Worm (Caenorhabditis elegans) whole organism, L4 larva: ENCODE data around the gene C29F9.5.

ENCODE experiments used
- F44E2.7 ChIP-seq: fragments of 200-800 bp; sonication (Bioruptor generic); IDR thresholded peaks from 2 replicates; pipeline ENCODE4 v2.1.2; 2022; ENCODE audit warnings: missing genetic modification characterization, missing compliant biosample characterization
- Y5F2A.4 ChIP-seq: fragments of 200-800 bp; sonication (Bioruptor generic); optimal IDR thresholded peaks from 2 replicates; lab custom pipeline; 2018; ENCODE audit warnings: mild to moderate bottlenecking, missing genetic modification characterization, missing compliant biosample characterization
- Y75B8A.6 ChIP-seq: fragments of 200-800 bp; sonication (Bioruptor generic); IDR thresholded peaks from 2 replicates; pipeline ENCODE4 v1.3.6; 2022; ENCODE audit warnings: missing genetic modification reagents, missing genetic modification characterization, missing compliant biosample characterization
- ZK337.2 ChIP-seq: fragments of 200-800 bp; sonication (Bioruptor generic); IDR thresholded peaks from 2 replicates; pipeline ENCODE4 v1.3.6; 2022; ENCODE audit warnings: missing genetic modification reagents, missing genetic modification characterization, missing compliant biosample characterization
- aha-1 ChIP-seq: fragments of 150-350 bp; peaks from one replicate; lab custom pipeline; 2014; ENCODE audit warnings: missing biosample characterization, missing genetic modification characterization
- ama-1 ChIP-seq: fragments of 150-350 bp; optimal IDR thresholded peaks from 2 replicates; lab custom pipeline; 2014; ENCODE audit warnings: inconsistent platforms, mixed read lengths
- ceh-20 ChIP-seq: fragments of 200-800 bp; sonication (Bioruptor generic); IDR thresholded peaks from 2 replicates; pipeline ENCODE4 v1.3.6; 2022; ENCODE audit warnings: missing genetic modification reagents, missing genetic modification characterization, missing compliant biosample characterization
- ces-1 ChIP-seq: fragments of 150-350 bp; sonication (generic microtip); optimal IDR thresholded peaks from 4 replicates; lab custom pipeline; 2014; ENCODE audit warnings: missing biosample characterization, missing genetic modification reagents, missing genetic modification characterization
- daf-12 ChIP-seq: fragments of 150-350 bp; optimal IDR thresholded peaks from 2 replicates; lab custom pipeline; 2014; ENCODE audit warnings: missing biosample characterization, missing genetic modification reagents, missing genetic modification characterization
- daf-16 ChIP-seq, 3 experiments: sonication (generic microtip); optimal IDR thresholded peaks; 2 replicates each; lab custom pipeline; 2016 to 2017; ENCODE audit warnings: missing genetic modification characterization in 3 of 3, missing genetic modification reagents in 3 of 3, mild to moderate bottlenecking in 2 of 3, missing compliant biosample characterization in 2 of 3, missing biosample characterization in 1 of 3, moderate library complexity in 1 of 3
- daf-8 ChIP-seq: fragments of 200-800 bp; sonication (Bioruptor generic); IDR thresholded peaks from 2 replicates; pipeline ENCODE4 v1.3.6; 2022; ENCODE audit warnings: missing genetic modification characterization, missing compliant biosample characterization
- dpl-1 ChIP-seq: fragments of 150-350 bp; optimal IDR thresholded peaks from 2 replicates; lab custom pipeline; 2014; ENCODE audit warnings: missing biosample characterization, missing genetic modification reagents, missing genetic modification characterization
- dve-1 ChIP-seq: sonication (generic microtip); optimal IDR thresholded peaks from 2 replicates; lab custom pipeline; 2017; ENCODE audit warnings: antibody characterized with exemption, mild to moderate bottlenecking, missing genetic modification characterization, missing compliant biosample characterization; ENCODE audit not compliant: insufficient read depth
- egl-27 ChIP-seq: sonication (generic microtip); optimal IDR thresholded peaks from 3 replicates; lab custom pipeline; 2017; ENCODE audit warnings: missing biosample characterization, missing genetic modification reagents, missing genetic modification characterization
- fkh-10 ChIP-seq: fragments of 150-350 bp; optimal IDR thresholded peaks from 2 replicates; lab custom pipeline; 2014; ENCODE audit warnings: missing biosample characterization, missing genetic modification reagents, missing genetic modification characterization
- hlh-11 ChIP-seq: fragments of 200-800 bp; sonication (Bioruptor generic); optimal IDR thresholded peaks from 2 replicates; lab custom pipeline; 2018; ENCODE audit warnings: mild to moderate bottlenecking, missing genetic modification characterization, missing compliant biosample characterization
- hlh-30 ChIP-seq: sonication (generic microtip); optimal IDR thresholded peaks from 2 replicates; lab custom pipeline; 2017; ENCODE audit warnings: antibody characterized with exemption, mild to moderate bottlenecking, missing genetic modification characterization, missing compliant biosample characterization; ENCODE audit not compliant: insufficient read depth
- hmg-1.1 ChIP-seq: fragments of 200-800 bp; sonication (Bioruptor generic); IDR thresholded peaks from 2 replicates; pipeline ENCODE4 v1.3.6; 2022; ENCODE audit warnings: missing genetic modification reagents, missing genetic modification characterization, missing compliant biosample characterization
- jun-1 ChIP-seq: fragments of 150-350 bp; optimal IDR thresholded peaks from 2 replicates; lab custom pipeline; 2014; ENCODE audit warnings: missing biosample characterization, missing genetic modification reagents, missing genetic modification characterization
- lin-1 ChIP-seq: fragments of 200-800 bp; sonication (Bioruptor generic); IDR thresholded peaks from 2 replicates; pipeline ENCODE4 v1.3.6; 2022; ENCODE audit warnings: missing genetic modification reagents, missing genetic modification characterization, missing compliant biosample characterization
- lin-13 ChIP-seq: fragments of 150-350 bp; optimal IDR thresholded peaks from 2 replicates; lab custom pipeline; 2014; ENCODE audit warnings: missing biosample characterization, missing genetic modification reagents, missing genetic modification characterization
- lin-38 ChIP-seq: fragments of 200-800 bp; sonication (Bioruptor generic); IDR thresholded peaks from 2 replicates; pipeline ENCODE4 v1.3.6; 2022; ENCODE audit warnings: missing genetic modification reagents, missing genetic modification characterization, missing compliant biosample characterization
- lin-39 ChIP-seq: fragments of 150-350 bp; optimal IDR thresholded peaks from 2 replicates; lab custom pipeline; 2014; ENCODE audit warnings: missing biosample characterization, missing genetic modification reagents, missing genetic modification characterization
- lir-3 ChIP-seq: sonication (generic microtip); optimal IDR thresholded peaks from 2 replicates; lab custom pipeline; 2016; ENCODE audit warnings: mild to moderate bottlenecking, missing genetic modification characterization, missing compliant biosample characterization
- mdt-29 ChIP-seq: fragments of 200-800 bp; sonication (Bioruptor generic); IDR thresholded peaks from 2 replicates; pipeline ENCODE4 v1.3.6; 2022; ENCODE audit warnings: missing genetic modification reagents, missing genetic modification characterization, missing compliant biosample characterization
- mes-2 ChIP-seq: sonication (generic microtip); optimal IDR thresholded peaks from 2 replicates; lab custom pipeline; 2016; ENCODE audit warnings: missing genotype, mild to moderate bottlenecking, missing genetic modification characterization, missing compliant biosample characterization; ENCODE audit not compliant: poor library complexity, severe bottlenecking
- mxl-2 ChIP-seq: fragments of 200-800 bp; sonication (Bioruptor generic); conservative IDR thresholded peaks from 2 replicates; pipeline ENCODE4 v1.3.6; 2022; ENCODE audit warnings: missing genetic modification reagents, missing genetic modification characterization, missing compliant biosample characterization
- nhr-102 ChIP-seq: sonication (generic microtip); optimal IDR thresholded peaks from 2 replicates; lab custom pipeline; 2016; ENCODE audit warnings: mild to moderate bottlenecking, missing genetic modification characterization, moderate library complexity, missing compliant biosample characterization
- nhr-237 ChIP-seq: sonication (generic microtip); optimal IDR thresholded peaks from 2 replicates; lab custom pipeline; 2017; ENCODE audit warnings: missing biosample characterization, missing genetic modification characterization
- nhr-25 ChIP-seq: sonication (generic microtip); optimal IDR thresholded peaks from 2 replicates; lab custom pipeline; 2017; ENCODE audit warnings: missing genetic modification characterization, mild to moderate bottlenecking, missing compliant biosample characterization, antibody characterized with exemption, moderate library complexity, borderline replicate concordance; ENCODE audit not compliant: insufficient read depth
- nhr-28 ChIP-seq: fragments of 150-350 bp; optimal IDR thresholded peaks from 2 replicates; lab custom pipeline; 2014; ENCODE audit warnings: missing biosample characterization, missing genetic modification characterization
- nhr-6 ChIP-seq: fragments of 150-350 bp; optimal IDR thresholded peaks from 2 replicates; lab custom pipeline; 2014; ENCODE audit warnings: missing biosample characterization, missing genetic modification characterization
- nhr-77 ChIP-seq: fragments of 150-350 bp; optimal IDR thresholded peaks from 2 replicates; lab custom pipeline; 2014; ENCODE audit warnings: missing biosample characterization, missing genetic modification characterization
- pha-4 ChIP-seq, 2 experiments: fragments of 150-350 bp in 1 of 2; fragments of 200-800 bp in 1 of 2; sonication (Bioruptor generic) in 1 of 2; IDR thresholded peaks in 1 of 2; optimal IDR thresholded peaks in 1 of 2; 2 replicates each; pipeline versions ENCODE4 v1.3.6 to Lab custom; 2014 to 2022; ENCODE audit warnings: missing genetic modification characterization in 2 of 2, missing genetic modification reagents in 2 of 2, missing biosample characterization in 1 of 2, missing compliant biosample characterization in 1 of 2
- php-3 ChIP-seq: fragments of 200-800 bp; sonication (Bioruptor generic); IDR thresholded peaks from 2 replicates; pipeline ENCODE4 v1.3.6; 2022; ENCODE audit warnings: missing genetic modification reagents, missing genetic modification characterization, missing compliant biosample characterization
- pqm-1 ChIP-seq: sonication (generic microtip); optimal IDR thresholded peaks from 2 replicates; lab custom pipeline; 2017; ENCODE audit warnings: missing biosample characterization, missing genetic modification characterization
- rbr-2 ChIP-seq: sonication (generic microtip); optimal IDR thresholded peaks from 2 replicates; lab custom pipeline; 2016; ENCODE audit warnings: missing genotype, missing genetic modification characterization, missing compliant biosample characterization
- sdz-12 ChIP-seq: fragments of 200-800 bp; sonication (Bioruptor generic); optimal IDR thresholded peaks from 2 replicates; lab custom pipeline; 2018; ENCODE audit warnings: mild to moderate bottlenecking, missing genetic modification characterization, missing compliant biosample characterization
- spr-3 ChIP-seq: fragments of 200-800 bp; sonication (Bioruptor generic); optimal IDR thresholded peaks from 2 replicates; lab custom pipeline; 2018; ENCODE audit warnings: mild to moderate bottlenecking, missing genetic modification characterization, missing compliant biosample characterization
- tra-1 ChIP-seq: fragments of 200-800 bp; sonication (Bioruptor generic); IDR thresholded peaks from 2 replicates; pipeline ENCODE4 v1.3.6; 2022; ENCODE audit warnings: missing genetic modification reagents, missing genetic modification characterization, missing compliant biosample characterization
- unc-39 ChIP-seq: sonication (generic microtip); optimal IDR thresholded peaks from 2 replicates; lab custom pipeline; 2017; ENCODE audit warnings: missing biosample characterization, missing genetic modification characterization
- unc-62 ChIP-seq, 3 experiments: fragments of 150-350 bp in 1 of 3; sonication (generic microtip); optimal IDR thresholded peaks in 2 of 3; peaks in 1 of 3; 1 replicate in 1 of 3; 2 replicates in 2 of 3; lab custom pipeline; 2014 to 2017; ENCODE audit warnings: missing biosample characterization in 3 of 3, missing genetic modification characterization in 3 of 3, missing genetic modification reagents in 3 of 3, missing genotype in 1 of 3

C29F9.5 gene

ce11 chrIII:130650-131049 lies 13.3 kb downstream of the C29F9.5 start, which contains the start of the genes nhr-280 and C29F9.2 (continued):
- TF ChIP-seq unc-62 (GFP tag; optimal IDR thresholded peaks at IDR 0.05 in 1 of 2; lab: Kevin White, UChicago) (no peak), unc-62 (tag; optimal IDR thresholded peaks at IDR 0.05; lab: Kevin White, UChicago) (no peak), nhr-237 (tag; lab: Kevin White, UChicago) (no peak), spr-3 (GFP tag; lab: Kevin White, UChicago) (no peak), mxl-2 (GFP tag; lab: Robert Waterston, UW) (no peak)

- TF ChIP-seq lin-13: peak; percentile 31
- peak; percentile 8 for TF ChIP-seq nhr-77 (tag; lab: Kevin White, UChicago)
- TF ChIP-seq daf-8: no peak
- no peak for TF ChIP-seq Y75B8A.6 (GFP tag; lab: Robert Waterston, UW)
- TF ChIP-seq tra-1 (GFP tag; lab: Robert Waterston, UW): no peak
- peak; percentile 81 for TF ChIP-seq dve-1 (tag; lab: Kevin White, UChicago)
- no peak for TF ChIP-seq mdt-29
- TF ChIP-seq Y5F2A.4 (GFP tag; lab: Kevin White, UChicago): no peak
- peak; percentile 78 for TF ChIP-seq aha-1 (tag; lab: Kevin White, UChicago)
- no peak for TF ChIP-seq daf-16 (GFP tag; optimal IDR thresholded peaks at IDR 0.05; lab: Kevin White, UChicago)
- peak; percentile 63 for TF ChIP-seq daf-16 (tag; optimal IDR thresholded peaks at IDR 0.05; lab: Kevin White, UChicago)
- no peak for TF ChIP-seq lin-39 (tag; lab: Kevin White, UChicago)
- peak; percentile 20 for TF ChIP-seq fkh-10 (GFP tag; lab: Kevin White, UChicago)
- peak; percentile 90 for TF ChIP-seq lin-38 (GFP tag; lab: Robert Waterston, UW)
- TF ChIP-seq dpl-1: peak; percentile 50
- TF ChIP-seq rbr-2: peak; percentile 62
- no peak for TF ChIP-seq nhr-25 (tag; lab: Kevin White, UChicago)
- TF ChIP-seq unc-39 (tag; lab: Kevin White, UChicago): no peak
- TF ChIP-seq hmg-1.1: peak; percentile 26; the same call in 1 of the 2 replicates
- TF ChIP-seq lir-3 (tag; lab: Kevin White, UChicago): no peak
- TF ChIP-seq ZK337.2 (GFP tag; lab: Robert Waterston, UW): no peak
- no peak for TF ChIP-seq pha-4 (GFP tag; IDR thresholded peaks at IDR 0.05; lab: Robert Waterston, UW)
- no peak for TF ChIP-seq pha-4 (tag; optimal IDR thresholded peaks at IDR 0.05; lab: Kevin White, UChicago)
- no peak for TF ChIP-seq jun-1 (tag; lab: Kevin White, UChicago)
- TF ChIP-seq ces-1 (GFP tag; lab: Kevin White, UChicago): peak; percentile 6
- TF ChIP-seq nhr-102 (tag; lab: Kevin White, UChicago): peak; percentile 16
- peak; percentile 50 for TF ChIP-seq nhr-28 (tag; lab: Kevin White, UChicago)
- TF ChIP-seq egl-27 (tag; lab: Kevin White, UChicago): no peak
- no peak for TF ChIP-seq F44E2.7 (GFP tag; lab: Robert Waterston, UW)
- TF ChIP-seq ceh-20: no peak
- TF ChIP-seq daf-12 (tag; lab: Kevin White, UChicago): no peak
- TF ChIP-seq spr-3 (GFP tag; lab: Kevin White, UChicago): no peak
- peak; percentile 10 for TF ChIP-seq hlh-11 (tag; lab: Kevin White, UChicago)
- TF ChIP-seq sdz-12: no peak
- peak; percentile 36 for TF ChIP-seq hlh-30 (tag; lab: Kevin White, UChicago)
- no peak for TF ChIP-seq php-3
- peak; percentile 55 for TF ChIP-seq nhr-6 (tag; lab: Kevin White, UChicago)
- TF ChIP-seq pqm-1 (tag; lab: Kevin White, UChicago): no peak
- TF ChIP-seq lin-1 (GFP tag; lab: Robert Waterston, UW): no peak
- no peak for TF ChIP-seq ama-1 (lab: Kevin White, UChicago)
- TF ChIP-seq mes-2 (tag; lab: Kevin White, UChicago): peak; percentile 74
Measured at ce11 chrIII:131627-132026, 14.3 kb downstream of the C29F9.5 start.
